Worm (Caenorhabditis elegans): ENCODE measurements around the gene acdh-13.

acdh-13 gene

DNA sequence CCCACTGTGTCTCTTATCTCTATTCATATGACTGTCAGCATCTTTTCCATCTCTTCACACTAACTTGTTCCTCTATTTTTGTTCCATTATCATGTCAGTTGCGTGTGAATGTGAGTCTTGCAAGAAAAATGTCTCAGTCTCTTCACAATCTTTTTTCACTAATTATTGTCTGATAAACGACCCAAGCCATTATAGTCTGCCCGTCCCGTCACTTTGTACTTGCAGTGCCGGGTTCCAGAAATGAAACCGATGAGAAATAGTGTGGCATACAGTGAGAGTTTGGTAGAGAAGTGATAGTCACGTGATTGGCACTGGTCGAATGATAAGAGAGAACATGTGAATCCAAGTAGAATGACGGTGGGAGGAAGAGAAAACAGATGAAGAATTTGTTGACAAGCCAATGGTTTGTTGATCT lies 29.0 kb upstream of the acdh-13 start (continued):
- TF ChIP-seq irx-1 (tag; optimal IDR thresholded peaks at IDR 0.05) (peak; percentile 60), vab-15 (tag; optimal IDR thresholded peaks at IDR 0.05) (peak; percentile 78), nhr-90 (tag; optimal IDR thresholded peaks at IDR 0.05; ENCODE audit: poor library complexity) (peak; percentile 93), swsn-7 (tag; optimal IDR thresholded peaks at IDR 0.05) (peak; percentile 64), dpl-1 (GFP tag; optimal IDR thresholded peaks at IDR 0.05) (peak in 1 of 3 experiments; percentile 40), lsy-2 (tag; optimal IDR thresholded peaks at IDR 0.05) (peak; percentile 60 to 84), nhr-28 (tag; optimal IDR thresholded peaks at IDR 0.05) (no peak), tlp-1 (tag; optimal IDR thresholded peaks at IDR 0.05) (peak; percentile 78), fkh-4 (tag; optimal IDR thresholded peaks at IDR 0.05; ENCODE audit: borderline replicate concordance) (no peak), egl-13 (tag; optimal IDR thresholded peaks at IDR 0.05) (peak; percentile 2), lin-13 (GFP tag; optimal IDR thresholded peaks at IDR 0.05) (peak; percentile 44), pqm-1 (tag; optimal IDR thresholded peaks at IDR 0.05) (peak; percentile 68), nhr-20 (tag; optimal IDR thresholded peaks at IDR 0.05) (peak; percentile 98), elt-2 (tag; optimal IDR thresholded peaks at IDR 0.05) (peak; percentile 100), mep-1 (tag; optimal IDR thresholded peaks at IDR 0.05) (peak; percentile 83), elt-3 (tag; optimal IDR thresholded peaks at IDR 0.05) (peak in 5 of 6 experiments; percentile 43 to 98 (median 73)), pax-3 (tag; optimal IDR thresholded peaks at IDR 0.05) (peak; percentile 40), ztf-4 (tag; optimal IDR thresholded peaks at IDR 0.05) (peak; percentile 88), ceh-82 (tag; optimal IDR thresholded peaks at IDR 0.05) (peak in 1 of 3 experiments; percentile 5), sup-37 (GFP tag; optimal IDR thresholded peaks at IDR 0.05) (peak; percentile 26), nhr-71 (tag; optimal IDR thresholded peaks at IDR 0.05) (peak; percentile 97), rnt-1 (tag; optimal IDR thresholded peaks at IDR 0.05) (peak; percentile 28), C16A3.4 (tag; optimal IDR thresholded peaks at IDR 0.05) (peak; percentile 61), fkh-8 (tag; optimal IDR thresholded peaks at IDR 0.05) (no peak), jun-1 (tag; optimal IDR thresholded peaks at IDR 0.05) (peak; percentile 81), lin-14 (GFP tag; optimal IDR thresholded peaks at IDR 0.05) (peak; percentile 90)

DNA sequence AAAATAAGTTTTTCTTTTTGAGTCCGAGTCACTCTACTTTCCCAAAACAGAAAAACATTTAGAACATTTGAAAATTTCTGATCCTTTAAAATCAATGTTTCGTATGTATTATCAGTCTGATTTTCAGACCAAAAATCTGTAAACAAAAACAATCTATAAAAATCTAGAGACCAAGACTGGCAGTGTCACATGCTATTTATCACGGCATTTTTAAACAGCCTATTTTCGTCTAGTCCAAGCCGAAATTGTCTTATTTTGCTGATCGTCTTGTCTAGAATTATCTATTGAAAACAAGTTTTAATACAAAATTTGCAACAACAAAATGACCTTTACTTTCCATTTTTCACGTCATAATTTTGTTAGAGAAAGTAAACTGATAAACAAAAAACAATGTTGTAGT lies 28.0 kb upstream of the acdh-13 start:
- no peak for TF ChIP-seq ets-5 (GFP tag; IDR thresholded peaks at IDR 0.05)
- TF ChIP-seq elt-2 (tag; optimal IDR thresholded peaks at IDR 0.05) = peak; percentile 6

ce11 chrIV:8526050-8526449 lies 27.4 kb upstream of the acdh-13 start:
- peak in 1 of 3 experiments; percentile 25 for TF ChIP-seq dpl-1 (GFP tag; optimal IDR thresholded peaks at IDR 0.05)
- peak; percentile 67 for TF ChIP-seq mep-1 (tag; optimal IDR thresholded peaks at IDR 0.05)
- no peak for TF ChIP-seq nhr-76 (tag; optimal IDR thresholded peaks at IDR 0.05)
- TF ChIP-seq fkh-4 (tag; optimal IDR thresholded peaks at IDR 0.05; ENCODE audit: borderline replicate concordance) = no peak
- peak; percentile 82 for TF ChIP-seq tbx-2 (tag; optimal IDR thresholded peaks at IDR 0.05)
- peak; percentile 85 for TF ChIP-seq snu-23 (GFP tag; optimal IDR thresholded peaks at IDR 0.05)
- TF ChIP-seq F16B12.6 (tag; optimal IDR thresholded peaks at IDR 0.05) = no peak
- TF ChIP-seq nhr-84 (tag; optimal IDR thresholded peaks at IDR 0.05) = no peak
- no peak for TF ChIP-seq pag-3 (tag; optimal IDR thresholded peaks at IDR 0.05; ENCODE audit: borderline replicate concordance, insufficient read depth)
- TF ChIP-seq egl-13 (tag; optimal IDR thresholded peaks at IDR 0.05) = no peak
- TF ChIP-seq swsn-7 (tag; optimal IDR thresholded peaks at IDR 0.05) = peak; percentile 44
- TF ChIP-seq nhr-85 (tag) = peak; percentile 94
- peak in 1 of 2 experiments; percentile 80 for TF ChIP-seq egl-27 (tag; optimal IDR thresholded peaks at IDR 0.05)
- peak; percentile 71 for TF ChIP-seq ztf-4 (tag; optimal IDR thresholded peaks at IDR 0.05)
- TF ChIP-seq skn-1 (tag; optimal IDR thresholded peaks at IDR 0.05) = peak; percentile 1
- TF ChIP-seq sox-4 (tag; optimal IDR thresholded peaks at IDR 0.05) = peak; percentile 39
- peak; percentile 50 for TF ChIP-seq C16A3.4 (tag; optimal IDR thresholded peaks at IDR 0.05)
- peak; percentile 73 to 91 for TF ChIP-seq lsy-2 (tag; optimal IDR thresholded peaks at IDR 0.05)
- no peak for TF ChIP-seq alr-1 (tag; optimal IDR thresholded peaks at IDR 0.05; ENCODE audit: borderline replicate concordance)
- peak in 1 of 2 experiments; percentile 91 for TF ChIP-seq mdl-1 (tag; optimal IDR thresholded peaks at IDR 0.05)
- TF ChIP-seq blmp-1 (tag; optimal IDR thresholded peaks at IDR 0.05) = peak; percentile 86
- no peak for TF ChIP-seq aha-1 (tag; optimal IDR thresholded peaks at IDR 0.05)
- peak; percentile 37 for TF ChIP-seq elt-2 (tag; optimal IDR thresholded peaks at IDR 0.05)
- peak; percentile 49 for TF ChIP-seq unc-130 (tag; optimal IDR thresholded peaks at IDR 0.05)
- TF ChIP-seq nhr-20 (tag; optimal IDR thresholded peaks at IDR 0.05) = peak; percentile 93
- peak; percentile 49 for TF ChIP-seq irx-1 (tag; optimal IDR thresholded peaks at IDR 0.05)
- TF ChIP-seq lin-35 (GFP tag; optimal IDR thresholded peaks at IDR 0.05) = peak in 1 of 2 experiments; percentile 67
- TF ChIP-seq nhr-71 (tag; optimal IDR thresholded peaks at IDR 0.05) = peak; percentile 94
- TF ChIP-seq lir-3 (tag; optimal IDR thresholded peaks at IDR 0.05; ENCODE audit: poor library complexity) = peak; percentile 32
- TF ChIP-seq efl-1 (optimal IDR thresholded peaks at IDR 0.05) = peak; percentile 18 to 37
- peak; percentile 7 to 93 for TF ChIP-seq efl-1 (GFP tag; optimal IDR thresholded peaks at IDR 0.05 in 1 of 2)
- TF ChIP-seq rnt-1 (tag; optimal IDR thresholded peaks at IDR 0.05) = peak; percentile 83
- TF ChIP-seq nhr-11 (tag; optimal IDR thresholded peaks at IDR 0.05) = peak; percentile 66

All from whole organism, L1 larva.